Fruit fly (Drosophila melanogaster): ENCODE data around the gene Arfrp1.

Arfrp1 gene

dm6 chrX:9142224-9142802 lies 35.4 kb downstream of the Arfrp1 start, which contains the start of gene CG7065 (continued):
- TF ChIP-seq sr (GFP tag; IDR thresholded peaks at IDR 0.05) (no peak), caup (GFP tag; optimal IDR thresholded peaks at IDR 0.05; ENCODE audit: severe bottlenecking) (no peak), PHDP (tag; optimal IDR thresholded peaks at IDR 0.05) (no peak), scrt (GFP tag; optimal IDR thresholded peaks at IDR 0.05) (no peak), gcm2 (GFP tag; optimal IDR thresholded peaks at IDR 0.05) (no peak), CG3838 (GFP tag; optimal IDR thresholded peaks at IDR 0.05) (peak; percentile 80), Dref (GFP tag; IDR thresholded peaks at IDR 0.05) (peak; percentile 74), sna (GFP tag; IDR thresholded peaks at IDR 0.05; ENCODE audit: partially characterized antibody) (peak; percentile 38; the same call in 1 of the 2 replicates), C15 (GFP tag; IDR thresholded peaks at IDR 0.05) (no peak), CG12071 (GFP tag; optimal IDR thresholded peaks at IDR 0.05) (no peak), nmo (GFP tag; optimal IDR thresholded peaks at IDR 0.05) (peak; percentile 9), Doc3 (GFP tag; IDR thresholded peaks at IDR 0.05; ENCODE audit: partially characterized antibody) (0 out of 3 replicates have a peak, but pooled peaks have one; percentile 36), Taf1 (GFP tag; IDR thresholded peaks at IDR 0.05) (no peak), MBD-R2 (GFP tag; IDR thresholded peaks at IDR 0.05) (peak; percentile 65), CG3281 (GFP tag; optimal IDR thresholded peaks at IDR 0.05) (no peak), zen2 (GFP tag; IDR thresholded peaks at IDR 0.05; ENCODE audit: partially characterized antibody) (no peak; the same call in 2 of the 3 replicates), CG4404 (GFP tag; IDR thresholded peaks at IDR 0.05) (no peak), Ets97D (GFP tag; optimal IDR thresholded peaks at IDR 0.05) (peak; percentile 45), HmgD (GFP tag; optimal IDR thresholded peaks at IDR 0.05) (no peak), hb (GFP tag; IDR thresholded peaks at IDR 0.05; ENCODE audit: partially characterized antibody) (peak; percentile 47; the same call in 2 of the 3 replicates), NfI (GFP tag; optimal IDR thresholded peaks at IDR 0.05) (no peak), CG10321 (GFP tag; IDR thresholded peaks at IDR 0.05) (no peak), Jarid2 (GFP tag; optimal IDR thresholded peaks at IDR 0.05) (no peak), grn (GFP tag; optimal IDR thresholded peaks at IDR 0.05) (no peak), pho (GFP tag; optimal IDR thresholded peaks at IDR 0.05) (no peak), CG34224 (GFP tag; IDR thresholded peaks at IDR 0.05; ENCODE audit: partially characterized antibody) (peak; percentile 35; the same call in 2 of the 3 replicates), CG14965 (GFP tag; optimal IDR thresholded peaks at IDR 0.05; ENCODE audit: borderline replicate concordance) (no peak), trem (tag; optimal IDR thresholded peaks at IDR 0.05) (peak; percentile 37), CG8281 (tag; optimal IDR thresholded peaks at IDR 0.05) (no peak), MESR4 (GFP tag; optimal IDR thresholded peaks at IDR 0.05) (peak; percentile 55), klu (GFP tag; IDR thresholded peaks at IDR 0.05) (no peak), Nf-YC (tag; optimal IDR thresholded peaks at IDR 0.05) (no peak), ranshi (GFP tag; IDR thresholded peaks at IDR 0.05) (no peak), CG30020 (tag; optimal IDR thresholded peaks at IDR 0.05) (peak; percentile 43), row (GFP tag; IDR thresholded peaks at IDR 0.05) (peak; percentile 65), sqz (GFP tag; optimal IDR thresholded peaks at IDR 0.05) (peak; percentile 69), mirr (GFP tag; optimal IDR thresholded peaks at IDR 0.05) (no peak), br (optimal IDR thresholded peaks at IDR 0.05) (no peak), CG2875 (GFP tag; optimal IDR thresholded peaks at IDR 0.05) (no peak), CG2889 (GFP tag; IDR thresholded peaks at IDR 0.05) (no peak), CG8944 (GFP tag; optimal IDR thresholded peaks at IDR 0.05) (no peak), inv (GFP tag; IDR thresholded peaks at IDR 0.05; ENCODE audit: partially characterized antibody) (peak; percentile 45; the same call in 1 of the 2 replicates), CG11695 (GFP tag; IDR thresholded peaks at IDR 0.05) (no peak), CG4282 (GFP tag; optimal IDR thresholded peaks at IDR 0.05) (no peak), CG2116 (GFP tag; optimal IDR thresholded peaks at IDR 0.05) (peak; percentile 52), Xrp1 (GFP tag; IDR thresholded peaks at IDR 0.05) (no peak), CG42726 (GFP tag; IDR thresholded peaks at IDR 0.05; ENCODE audit: partially characterized antibody) (peak; percentile 59; the same call in 1 of the 2 replicates), sd (tag; optimal IDR thresholded peaks at IDR 0.05) (no peak), GATAe (GFP tag; conservative IDR thresholded peaks at IDR 0.05) (no peak), CG4617 (GFP tag; optimal IDR thresholded peaks at IDR 0.05; ENCODE audit: borderline replicate concordance) (peak; percentile 73)

Data from whole organism, embryonic.